Worm (Caenorhabditis elegans): Measurements from ENCODE around the gene ZC196.3.

DNA sequence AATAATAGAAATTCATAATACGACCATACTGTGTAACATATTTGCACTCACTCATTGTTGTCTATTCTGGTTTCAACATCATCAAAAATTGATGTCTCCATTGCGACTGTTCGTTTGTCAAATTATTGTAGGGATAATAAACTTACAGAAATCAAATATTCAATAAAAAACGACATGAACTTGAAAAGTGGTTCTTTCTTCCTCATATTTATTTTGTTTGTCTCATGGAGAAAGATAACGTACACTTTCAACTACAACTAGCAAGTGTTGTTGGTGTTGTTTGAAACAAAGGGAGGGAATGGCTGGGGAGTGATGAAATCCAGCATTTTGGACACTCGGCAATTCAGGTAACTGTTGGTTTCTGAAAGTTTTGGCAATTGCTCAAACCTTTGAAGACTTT is 29.5 kb downstream of the ZC196.3 start, which contains the start of gene B0507.9:
- TF ChIP-seq C17E4.6 (GFP tag; IDR thresholded peaks at IDR 0.05) (no peak), pha-4 (tag; optimal IDR thresholded peaks at IDR 0.05) (no peak), lin-40 (tag; optimal IDR thresholded peaks at IDR 0.05) (no peak), madf-6 (GFP tag; IDR thresholded peaks at IDR 0.05) (no peak), athp-1 (tag; optimal IDR thresholded peaks at IDR 0.05) (no peak), mxl-1 (tag; optimal IDR thresholded peaks at IDR 0.05) (no peak), xnd-1 (tag; optimal IDR thresholded peaks at IDR 0.05) (no peak), F37B4.10 (GFP tag; IDR thresholded peaks at IDR 0.05) (no peak), Y79H2A.3 (GFP tag; conservative IDR thresholded peaks at IDR 0.05) (no peak), madf-8 (GFP tag; conservative IDR thresholded peaks at IDR 0.05) (no peak), die-1 (tag; optimal IDR thresholded peaks at IDR 0.05) (no peak), nfya-1 (tag; optimal IDR thresholded peaks at IDR 0.05; ENCODE audit: borderline replicate concordance, insufficient read depth) (no peak), bed-1 (GFP tag; IDR thresholded peaks at IDR 0.05) (no peak)
